Fruit fly (Drosophila melanogaster): ENCODE data around the gene Pgant5.
A peak's percentile ranks its signal among the peaks of the same experiment; 100 is the strongest.

Pgant5 gene

dm6 chr2L:5107626-5108272 is 14.4 kb upstream of the Pgant5 start (continued):
- TF ChIP-seq Gug (GFP tag; IDR thresholded peaks at IDR 0.05): peak; percentile 97
- peak; percentile 96 for TF ChIP-seq sob (GFP tag; IDR thresholded peaks at IDR 0.05)
- TF ChIP-seq CG18619 (GFP tag; optimal IDR thresholded peaks at IDR 0.05): peak; percentile 97
- TF ChIP-seq CG6765 (GFP tag; optimal IDR thresholded peaks at IDR 0.05): peak; percentile 93
- TF ChIP-seq CG6791 (GFP tag; IDR thresholded peaks at IDR 0.05; ENCODE audit: partially characterized antibody): no peak
- TF ChIP-seq unc-4 (GFP tag; IDR thresholded peaks at IDR 0.05; ENCODE audit: partially characterized antibody): no peak
- no peak for TF ChIP-seq hb (GFP tag; IDR thresholded peaks at IDR 0.05; ENCODE audit: partially characterized antibody)
- peak; percentile 96 for TF ChIP-seq Sox102F (GFP tag; optimal IDR thresholded peaks at IDR 0.05)
- peak; percentile 94 for TF ChIP-seq cas (GFP tag; IDR thresholded peaks at IDR 0.05)
- peak; percentile 97 for TF ChIP-seq Chrac-16 (GFP tag; optimal IDR thresholded peaks at IDR 0.05)
- TF ChIP-seq CG31388 (GFP tag; optimal IDR thresholded peaks at IDR 0.05): peak; percentile 60
- TF ChIP-seq Doc2 (GFP tag; IDR thresholded peaks at IDR 0.05): peak; percentile 86
- peak; percentile 96 for TF ChIP-seq CG4424 (GFP tag; optimal IDR thresholded peaks at IDR 0.05)
- TF ChIP-seq Med (GFP tag): peak; percentile 99
- peak; percentile 95 for TF ChIP-seq lab (GFP tag; optimal IDR thresholded peaks at IDR 0.05)
- TF ChIP-seq NK7.1 (GFP tag; optimal IDR thresholded peaks at IDR 0.05): peak; percentile 94
- TF ChIP-seq B-H1 (GFP tag; IDR thresholded peaks at IDR 0.05): peak; percentile 93
- peak; percentile 99 for TF ChIP-seq Ets65A (GFP tag)
- TF ChIP-seq emc (GFP tag; optimal IDR thresholded peaks at IDR 0.05): peak; percentile 95
- TF ChIP-seq wor (GFP tag; IDR thresholded peaks at IDR 0.05): peak; percentile 94
- TF ChIP-seq jigr1 (GFP tag; IDR thresholded peaks at IDR 0.05): peak; percentile 90
- TF ChIP-seq Hmx (GFP tag; optimal IDR thresholded peaks at IDR 0.05): peak; percentile 97
- TF ChIP-seq gem (tag; optimal IDR thresholded peaks at IDR 0.05): peak; percentile 98
- TF ChIP-seq sisA (GFP tag; IDR thresholded peaks at IDR 0.05): peak; percentile 98
- peak; percentile 98 for TF ChIP-seq Antp (GFP tag; optimal IDR thresholded peaks at IDR 0.05)
- TF ChIP-seq CG18262 (tag; optimal IDR thresholded peaks at IDR 0.05): peak; percentile 93
- peak; percentile 77 for TF ChIP-seq Nf-YC (tag; optimal IDR thresholded peaks at IDR 0.05)
- no peak for TF ChIP-seq amos (GFP tag; IDR thresholded peaks at IDR 0.05; ENCODE audit: partially characterized antibody)
- TF ChIP-seq phol (tag; optimal IDR thresholded peaks at IDR 0.05): peak; percentile 91
- no peak for TF ChIP-seq cg (GFP tag; optimal IDR thresholded peaks at IDR 0.05)
- peak; percentile 97 for TF ChIP-seq CG3847 (GFP tag; IDR thresholded peaks at IDR 0.05)
- no peak for TF ChIP-seq Dll (GFP tag; IDR thresholded peaks at IDR 0.05; ENCODE audit: partially characterized antibody)
- TF ChIP-seq CG1647 (GFP tag; optimal IDR thresholded peaks at IDR 0.05): peak; percentile 94
- TF ChIP-seq CoRest (tag; optimal IDR thresholded peaks at IDR 0.05): peak; percentile 97
- TF ChIP-seq CG17568 (GFP tag; optimal IDR thresholded peaks at IDR 0.05): peak; percentile 83
- TF ChIP-seq CG10209 (GFP tag; optimal IDR thresholded peaks at IDR 0.05): peak; percentile 96
- peak; percentile 90 for TF ChIP-seq CG17385 (GFP tag; optimal IDR thresholded peaks at IDR 0.05)
- TF ChIP-seq ato (GFP tag; IDR thresholded peaks at IDR 0.05; ENCODE audit: partially characterized antibody): no peak
- TF ChIP-seq CG31441 (GFP tag; IDR thresholded peaks at IDR 0.05): peak; percentile 92
- TF ChIP-seq CG9609 (GFP tag; optimal IDR thresholded peaks at IDR 0.05): peak; percentile 98
- TF ChIP-seq CG4360 (GFP tag; IDR thresholded peaks at IDR 0.05): peak; percentile 74
- TF ChIP-seq Mad (GFP tag; optimal IDR thresholded peaks at IDR 0.05): peak; percentile 89
- TF ChIP-seq CG12236 (GFP tag; optimal IDR thresholded peaks at IDR 0.05): peak; percentile 94
- peak; percentile 68 for TF ChIP-seq CG17186 (GFP tag; optimal IDR thresholded peaks at IDR 0.05)
- peak; percentile 93 for TF ChIP-seq CG4404 (GFP tag; IDR thresholded peaks at IDR 0.05)
- no peak for TF ChIP-seq HLHmδ (GFP tag; optimal IDR thresholded peaks at IDR 0.05)
- peak; percentile 93 for TF ChIP-seq ham (GFP tag; IDR thresholded peaks at IDR 0.05)
- TF ChIP-seq CG2120 (GFP tag; optimal IDR thresholded peaks at IDR 0.05): peak; percentile 100
- peak; percentile 96 for TF ChIP-seq Atf6 (GFP tag; IDR thresholded peaks at IDR 0.05)
- peak; percentile 76 for TF ChIP-seq CG14965 (GFP tag; optimal IDR thresholded peaks at IDR 0.05; ENCODE audit: borderline replicate concordance)
